Fruit fly (Drosophila melanogaster) Kc167 (cell line): Measurements from ENCODE around the gene CG31279.

Source experiments
- Myc ChIP-seq: fragments of >200 bp; optimal IDR thresholded peaks from 2 replicates; lab custom pipeline; 2017; ENCODE audit warnings: missing external identifiers
- Sin3A ChIP-seq: fragments of >200 bp; optimal IDR thresholded peaks from 2 replicates; lab custom pipeline; 2018; ENCODE audit warnings: missing external identifiers
- h ChIP-seq: fragments of >200 bp; optimal IDR thresholded peaks from 3 replicates; lab custom pipeline; 2018; ENCODE audit warnings: missing external identifiers
- insv ChIP-seq: fragments of >200 bp; optimal IDR thresholded peaks from 3 replicates; lab custom pipeline; 2018; ENCODE audit warnings: missing external identifiers
- psq ChIP-seq: fragments of >200 bp; optimal IDR thresholded peaks from 2 replicates; lab custom pipeline; 2017; ENCODE audit warnings: missing external identifiers
- ttk ChIP-seq: sonication (Bioruptor generic); optimal IDR thresholded peaks from 2 replicates; lab custom pipeline; 2017; ENCODE audit warnings: missing external identifiers

Gene CG31279

DNA sequence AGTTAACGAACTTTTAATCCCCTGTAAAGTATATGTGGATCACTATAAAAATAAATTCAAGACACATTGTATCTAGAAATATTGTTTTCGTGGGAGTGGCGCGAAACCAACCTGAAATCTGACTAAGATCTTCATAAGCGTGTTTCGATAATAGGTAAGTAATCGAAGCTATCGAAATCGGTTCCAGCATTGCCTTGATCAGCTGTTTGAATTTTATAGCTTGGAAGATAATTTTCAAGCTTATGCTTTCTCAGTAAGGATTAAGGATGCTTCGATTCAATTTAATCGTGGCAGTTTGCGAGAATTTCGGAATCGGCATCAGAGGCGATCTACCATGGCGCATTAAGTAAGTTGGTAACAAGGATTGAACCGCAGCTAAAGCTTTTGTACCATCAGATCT, 50.5 kb downstream of the CG31279 start, which contains the start of gene Dhfr:
Gene Dhfr, plus strand, starts transcription at position 173 of the 400 bp plus-strand sequence.
- TF ChIP-seq psq (lab: Kevin White, UChicago) (no peak), h (lab: Kevin White, UChicago) (no peak), ttk (no peak), Myc (lab: Kevin White, UChicago) (no peak), Sin3A (lab: Kevin White, UChicago) (no peak), insv (lab: Kevin White, UChicago) (no peak)

DNA sequence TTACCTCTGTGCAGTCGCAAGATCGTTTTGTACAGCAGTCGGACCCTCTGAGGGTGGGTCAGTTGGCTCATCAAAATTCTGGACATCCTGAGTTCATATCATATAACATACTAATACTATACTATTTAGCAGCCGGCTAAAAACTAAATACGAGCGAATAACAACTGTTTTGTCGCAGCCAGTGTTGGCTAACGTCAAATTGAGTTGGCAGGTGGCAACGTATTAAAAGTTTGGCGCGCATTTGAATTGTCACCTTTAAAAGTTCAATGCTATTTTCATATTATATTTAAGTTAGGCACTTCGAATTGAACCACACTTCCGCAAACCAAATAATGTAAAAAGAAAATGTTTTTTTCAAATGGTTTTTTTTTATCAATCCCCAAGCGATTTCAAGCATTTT, 51.8 kb downstream of the CG31279 start, which contains the start of gene Sdhaf3:
Gene Sdhaf3, minus strand, starts transcription at position 177 of the 400 bp plus-strand sequence.
- TF ChIP-seq psq (lab: Kevin White, UChicago), result no peak
- TF ChIP-seq ttk, result no peak
- no peak for TF ChIP-seq Myc (lab: Kevin White, UChicago)
- TF ChIP-seq h (lab: Kevin White, UChicago), result no peak
- no peak for TF ChIP-seq Sin3A (lab: Kevin White, UChicago)
- no peak for TF ChIP-seq insv (lab: Kevin White, UChicago)
